Fruit fly (Drosophila melanogaster): ENCODE measurements around the gene CHMP2B.

The CHMP2B gene

DNA sequence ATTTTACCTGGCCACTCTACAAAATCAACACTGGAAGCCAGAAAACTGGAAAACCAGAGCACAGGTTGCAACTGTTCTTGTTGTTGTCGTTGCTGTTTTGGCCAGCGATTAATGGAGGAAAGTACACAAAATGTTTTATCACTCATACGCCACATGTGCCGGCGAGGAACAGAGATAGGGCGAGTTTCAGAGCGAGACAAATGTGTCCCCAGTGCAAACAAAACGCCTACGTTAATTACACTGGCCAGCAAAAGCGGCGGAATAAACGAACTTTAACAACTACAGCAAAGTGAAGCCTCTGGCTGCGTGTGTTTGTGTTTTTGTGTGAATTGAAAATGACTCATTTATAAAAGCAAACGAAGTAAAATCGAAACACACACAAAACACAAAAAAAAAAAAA is 40.8 kb downstream of the CHMP2B start:
- TF ChIP-seq dsf (GFP tag; optimal IDR thresholded peaks at IDR 0.05; ENCODE audit: borderline replicate concordance) (no peak), sv (GFP tag; optimal IDR thresholded peaks at IDR 0.05) (no peak), CG9705 (GFP tag; optimal IDR thresholded peaks at IDR 0.05) (no peak), Myc (optimal IDR thresholded peaks at IDR 0.05) (no peak), OdsH (GFP tag; optimal IDR thresholded peaks at IDR 0.05) (peak; percentile 16), dl (GFP tag; optimal IDR thresholded peaks at IDR 0.05; ENCODE audit: insufficient read depth in 1 of 2, partially characterized antibody in 2 of 2) (no peak), woc (GFP tag; optimal IDR thresholded peaks at IDR 0.05) (no peak), brk (GFP tag; optimal IDR thresholded peaks at IDR 0.05) (no peak), Dif (GFP tag; optimal IDR thresholded peaks at IDR 0.05; ENCODE audit: partially characterized antibody) (no peak), fru (GFP tag; optimal IDR thresholded peaks at IDR 0.05) (no peak), Abd-B (GFP tag; optimal IDR thresholded peaks at IDR 0.05) (no peak), h (GFP tag; optimal IDR thresholded peaks at IDR 0.05) (peak; percentile 34), psq (GFP tag; optimal IDR thresholded peaks at IDR 0.05) (peak; percentile 32), GATAd (GFP tag; optimal IDR thresholded peaks at IDR 0.05) (no peak), HLH106 (tag; optimal IDR thresholded peaks at IDR 0.05) (no peak), Jra (GFP tag; optimal IDR thresholded peaks at IDR 0.05) (no peak), Dfd (GFP tag; optimal IDR thresholded peaks at IDR 0.05) (no peak), Sp1 (GFP tag; optimal IDR thresholded peaks at IDR 0.05) (no peak), Hr78 (GFP tag; optimal IDR thresholded peaks at IDR 0.05) (no peak), Hnf4 (GFP tag; optimal IDR thresholded peaks at IDR 0.05) (no peak), usp (GFP tag; optimal IDR thresholded peaks at IDR 0.05) (no peak), br (GFP tag; optimal IDR thresholded peaks at IDR 0.05) (no peak), pan (optimal IDR thresholded peaks at IDR 0.05) (no peak), Vsx2 (GFP tag; optimal IDR thresholded peaks at IDR 0.05; ENCODE audit: partially characterized antibody) (no peak), ey (GFP tag; optimal IDR thresholded peaks at IDR 0.05) (no peak), CrebA (GFP tag; optimal IDR thresholded peaks at IDR 0.05; ENCODE audit: borderline replicate concordance) (no peak), lola (GFP tag; optimal IDR thresholded peaks at IDR 0.05) (no peak), sage (GFP tag; optimal IDR thresholded peaks at IDR 0.05) (no peak), foxo (GFP tag; optimal IDR thresholded peaks at IDR 0.05) (no peak), jim (GFP tag; optimal IDR thresholded peaks at IDR 0.05) (no peak), Rel (GFP tag; optimal IDR thresholded peaks at IDR 0.05) (no peak), Rel (tag; optimal IDR thresholded peaks at IDR 0.05) (peak; percentile 91), N (GFP tag; optimal IDR thresholded peaks at IDR 0.05) (no peak), Mio (GFP tag; optimal IDR thresholded peaks at IDR 0.05) (no peak)

DNA sequence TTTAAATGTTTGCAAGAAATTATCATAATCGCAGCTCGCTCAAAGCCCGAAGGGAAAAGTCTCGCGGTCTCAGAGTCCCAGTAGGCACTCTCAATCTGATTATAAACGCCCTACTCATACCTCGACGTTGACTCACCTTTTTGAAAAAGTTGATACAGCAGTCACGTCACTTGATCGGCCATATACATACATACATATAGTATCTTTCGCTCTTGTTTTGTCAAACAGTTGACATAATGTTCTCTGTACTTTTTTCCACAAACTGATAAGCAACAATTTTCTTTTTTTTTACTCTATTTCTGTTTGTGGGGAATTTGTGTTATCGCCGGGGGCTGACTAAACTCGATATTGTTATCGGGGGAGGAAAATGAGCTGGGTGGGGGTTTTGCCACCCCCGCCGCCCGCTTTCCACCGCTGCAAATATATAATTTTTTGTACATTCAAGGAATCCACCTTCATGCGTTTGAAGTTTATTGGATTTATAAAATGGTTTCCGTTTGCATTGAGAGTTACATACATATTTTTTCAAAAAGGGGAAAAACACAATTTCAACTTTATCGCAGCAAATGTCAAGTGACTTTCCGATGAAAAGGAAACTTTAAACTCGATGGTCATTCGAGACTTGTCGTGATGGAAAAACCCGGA is 41.7 kb downstream of the CHMP2B start:
- no peak for TF ChIP-seq fru (GFP tag; optimal IDR thresholded peaks at IDR 0.05)
- peak; percentile 45 for TF ChIP-seq Jra (GFP tag; optimal IDR thresholded peaks at IDR 0.05)
- no peak for TF ChIP-seq br (GFP tag; optimal IDR thresholded peaks at IDR 0.05)
- TF ChIP-seq sage (GFP tag; optimal IDR thresholded peaks at IDR 0.05), result no peak
- TF ChIP-seq Sp1 (GFP tag; optimal IDR thresholded peaks at IDR 0.05), result no peak
- no peak for TF ChIP-seq usp (GFP tag; optimal IDR thresholded peaks at IDR 0.05)
- no peak for TF ChIP-seq lola (GFP tag; optimal IDR thresholded peaks at IDR 0.05)
- no peak for TF ChIP-seq dl (GFP tag; optimal IDR thresholded peaks at IDR 0.05; ENCODE audit: insufficient read depth in 1 of 2, partially characterized antibody in 2 of 2)
- TF ChIP-seq N (GFP tag; optimal IDR thresholded peaks at IDR 0.05), result no peak
- no peak for TF ChIP-seq OdsH (GFP tag; optimal IDR thresholded peaks at IDR 0.05)
- TF ChIP-seq CG9705 (GFP tag; optimal IDR thresholded peaks at IDR 0.05), result no peak
- peak; percentile 11 for TF ChIP-seq brk (GFP tag; optimal IDR thresholded peaks at IDR 0.05)
- TF ChIP-seq dmrt93B (GFP tag; optimal IDR thresholded peaks at IDR 0.05), result no peak
- TF ChIP-seq CrebA (GFP tag; optimal IDR thresholded peaks at IDR 0.05; ENCODE audit: borderline replicate concordance), result peak; percentile 6
- no peak for TF ChIP-seq h (GFP tag; optimal IDR thresholded peaks at IDR 0.05)
- no peak for TF ChIP-seq Rel (GFP tag; optimal IDR thresholded peaks at IDR 0.05)
- peak; percentile 99 for TF ChIP-seq Rel (tag; optimal IDR thresholded peaks at IDR 0.05)
- no peak for TF ChIP-seq jim (GFP tag; optimal IDR thresholded peaks at IDR 0.05)
- no peak for TF ChIP-seq Hr78 (GFP tag; optimal IDR thresholded peaks at IDR 0.05)
- no peak for TF ChIP-seq foxo (GFP tag; optimal IDR thresholded peaks at IDR 0.05)

DNA sequence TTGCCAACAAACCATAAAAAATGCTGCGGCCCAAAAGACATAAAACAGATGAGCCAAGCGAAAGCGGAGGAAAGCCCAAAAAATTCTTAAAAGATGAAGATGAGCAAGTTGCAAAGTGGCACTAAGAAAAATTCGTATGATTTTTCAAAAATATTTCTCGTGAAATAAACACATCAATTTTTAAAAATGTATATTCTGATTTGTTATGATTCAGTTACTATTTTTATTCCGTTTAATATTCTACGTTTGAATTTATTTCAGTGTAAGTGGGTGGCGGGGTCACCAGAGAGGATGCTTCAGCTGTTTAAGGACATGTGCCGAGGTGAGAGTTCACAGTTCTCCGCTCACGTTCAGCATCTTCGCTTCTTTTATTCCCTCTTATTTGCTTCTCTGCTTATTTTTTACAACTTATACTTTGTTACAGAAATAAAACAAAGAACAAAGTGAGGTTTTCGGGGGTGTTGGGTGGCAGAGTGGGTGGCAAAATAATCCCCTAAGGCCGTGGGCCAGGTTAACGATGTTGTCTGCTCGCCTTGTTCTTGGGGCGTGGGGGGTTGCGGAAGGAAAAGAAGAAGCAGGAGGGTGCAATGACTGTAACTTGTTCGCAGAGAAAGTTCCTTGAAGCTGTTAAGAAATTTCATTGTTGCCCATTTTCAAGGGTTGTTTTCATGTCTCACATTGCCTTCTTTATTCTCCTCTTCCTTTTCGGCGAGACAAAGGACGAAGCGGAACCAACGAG is 43.0 kb downstream of the CHMP2B start:
- TF ChIP-seq fru (GFP tag; optimal IDR thresholded peaks at IDR 0.05) (peak; percentile 40), lola (GFP tag; optimal IDR thresholded peaks at IDR 0.05) (no peak), CG32264 (GFP tag; optimal IDR thresholded peaks at IDR 0.05) (no peak), CG9705 (GFP tag; optimal IDR thresholded peaks at IDR 0.05) (no peak), h (GFP tag; optimal IDR thresholded peaks at IDR 0.05) (peak; percentile 23), OdsH (GFP tag; optimal IDR thresholded peaks at IDR 0.05) (peak; percentile 27), usp (GFP tag; optimal IDR thresholded peaks at IDR 0.05) (no peak), foxo (GFP tag; optimal IDR thresholded peaks at IDR 0.05) (peak in 1 of 2 experiments; percentile 39), ey (GFP tag; optimal IDR thresholded peaks at IDR 0.05) (peak; percentile 32), Dfd (GFP tag; optimal IDR thresholded peaks at IDR 0.05) (no peak), Sp1 (GFP tag; optimal IDR thresholded peaks at IDR 0.05) (no peak), jim (GFP tag; optimal IDR thresholded peaks at IDR 0.05) (no peak), psq (GFP tag; optimal IDR thresholded peaks at IDR 0.05) (no peak), tai (GFP tag; optimal IDR thresholded peaks at IDR 0.05) (no peak), Hnf4 (GFP tag; optimal IDR thresholded peaks at IDR 0.05) (peak; percentile 7), Abd-B (GFP tag; optimal IDR thresholded peaks at IDR 0.05) (no peak), Myc (optimal IDR thresholded peaks at IDR 0.05) (no peak), Jra (GFP tag; optimal IDR thresholded peaks at IDR 0.05) (no peak), Hr83 (GFP tag; optimal IDR thresholded peaks at IDR 0.05; ENCODE audit: poor library complexity, severe bottlenecking) (no peak), sage (GFP tag; optimal IDR thresholded peaks at IDR 0.05) (no peak), Vsx2 (GFP tag; optimal IDR thresholded peaks at IDR 0.05; ENCODE audit: partially characterized antibody) (no peak), dmrt93B (GFP tag; optimal IDR thresholded peaks at IDR 0.05) (no peak), HLH106 (tag; optimal IDR thresholded peaks at IDR 0.05) (peak; percentile 16), br (GFP tag; optimal IDR thresholded peaks at IDR 0.05) (peak; percentile 7), rgr (GFP tag; optimal IDR thresholded peaks at IDR 0.05) (peak; percentile 16), woc (GFP tag; optimal IDR thresholded peaks at IDR 0.05) (no peak), brk (GFP tag; optimal IDR thresholded peaks at IDR 0.05) (no peak), dsf (GFP tag; optimal IDR thresholded peaks at IDR 0.05; ENCODE audit: borderline replicate concordance) (no peak)

All from whole organism, wandering third instar larva.